Fruit fly (Drosophila melanogaster) whole organism: ENCODE measurements around the gene RpS27A.

Experiments
- CG8478 ChIP-seq: fragments of >200 bp; optimal IDR thresholded peaks from 2 replicates; lab custom pipeline; 2018; ENCODE audit warnings: inconsistent platforms
- Dll ChIP-seq: fragments of >200 bp; optimal IDR thresholded peaks from 2 replicates; lab custom pipeline; 2017
- EcR ChIP-seq, 2 experiments: fragments of >200 bp; optimal IDR thresholded peaks; 2 replicates each; lab custom pipeline; 2017; ENCODE audit warnings: missing biosample characterization in 2 of 2, missing genetic modification characterization in 2 of 2, missing genetic modification reagents in 2 of 2
- pan ChIP-seq: fragments of >200 bp; optimal IDR thresholded peaks from 2 replicates; lab custom pipeline; 2017
- psq ChIP-seq: fragments of >200 bp; optimal IDR thresholded peaks from 2 replicates; lab custom pipeline; 2017
- usp ChIP-seq: fragments of >200 bp; optimal IDR thresholded peaks from 2 replicates; lab custom pipeline; 2017; ENCODE audit warnings: missing biosample characterization, missing genetic modification characterization, mixed read lengths

RpS27A gene

DNA sequence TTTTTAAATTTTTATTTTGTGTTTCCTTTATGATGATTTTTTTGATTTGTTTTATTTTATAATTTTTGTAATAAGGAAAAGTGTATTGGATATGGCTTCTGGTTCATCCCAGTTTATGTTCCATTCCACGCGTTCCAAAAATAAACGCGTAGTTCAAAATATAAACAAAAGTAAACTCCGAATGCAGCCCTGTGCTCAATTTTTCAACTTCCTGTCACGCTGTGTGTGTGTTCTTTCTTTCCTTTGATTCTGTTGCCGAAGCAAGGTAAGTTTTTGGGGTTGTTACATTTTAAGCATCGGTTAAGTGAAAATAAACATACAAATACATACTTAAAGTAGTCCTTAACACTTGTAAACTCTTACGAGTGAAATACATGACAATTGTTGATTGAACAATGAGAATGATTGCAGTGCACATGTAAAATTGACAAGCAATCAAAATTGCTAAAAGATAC, at the start of gene RpS27A, which contains the start of gene Ip259:
RpS27A (plus strand) TSS at position 231 of the 455 bp plus-strand sequence.
Ip259 (plus strand) TSS at position 231 of the 455 bp plus-strand sequence.
- TF ChIP-seq CG8478 (lab: Kevin White, UChicago) (no peak), psq (lab: Kevin White, UChicago) (no peak), EcR (GFP tag; optimal IDR thresholded peaks at IDR 0.05; lab: Kevin White, UChicago) (no peak), pan (lab: Kevin White, UChicago) (no peak), Dll (no peak)

DNA sequence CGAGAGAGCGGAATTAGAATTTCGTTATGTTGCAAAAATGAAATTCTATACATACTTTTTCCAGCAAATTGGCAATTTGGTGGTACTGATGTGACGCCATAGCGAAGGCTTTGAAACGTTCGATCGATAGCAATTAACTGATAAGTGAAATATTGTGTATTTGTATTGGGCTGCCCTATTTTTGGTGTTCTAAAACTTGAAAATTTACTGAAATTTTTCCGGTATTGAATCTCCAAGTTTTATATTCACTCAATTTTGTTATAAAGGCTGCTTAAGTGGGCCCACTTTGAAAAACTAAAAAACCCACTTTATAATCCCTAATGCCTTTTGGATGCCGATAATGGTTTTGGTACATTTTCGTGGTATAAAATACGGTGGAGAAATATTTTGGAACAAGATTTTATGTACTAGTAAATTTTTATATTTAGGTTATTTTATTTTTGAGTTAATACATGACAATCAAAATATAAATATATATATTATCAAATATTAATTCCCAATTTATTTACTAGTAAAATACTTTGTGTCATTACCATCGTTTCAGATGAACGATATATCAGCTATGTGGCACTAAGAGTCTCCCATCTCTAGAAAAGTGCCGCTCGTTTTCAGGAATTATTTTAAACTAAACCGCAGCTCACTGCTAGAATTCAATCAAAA, 45.6 kb upstream of the RpS27A start, which contains the start of the genes Cand1 and pim:
Cand1 (minus strand) TSS at position 300 of the 660 bp plus-strand sequence.
pim (plus strand) TSS at position 582 of the 660 bp plus-strand sequence.
- no peak for TF ChIP-seq psq (lab: Kevin White, UChicago)
- TF ChIP-seq usp (GFP tag; lab: Kevin White, UChicago): no peak
- TF ChIP-seq Dll: no peak
- TF ChIP-seq CG8478 (lab: Kevin White, UChicago): no peak
- TF ChIP-seq pan (lab: Kevin White, UChicago): no peak
- no peak for TF ChIP-seq EcR (GFP tag; optimal IDR thresholded peaks at IDR 0.05; lab: Kevin White, UChicago)

- TF ChIP-seq EcR (GFP tag; optimal IDR thresholded peaks at IDR 0.05; lab: Kevin White, UChicago) (no peak), psq (lab: Kevin White, UChicago) (no peak), pan (lab: Kevin White, UChicago) (no peak), Dll (no peak), CG8478 (lab: Kevin White, UChicago) (no peak), usp (GFP tag; lab: Kevin White, UChicago) (no peak)
These were observed 43.9 kb upstream of the RpS27A start, which contains the start of gene lft for dm6 chr2L:10364229-10364628. Gene lft, plus strand, starts transcription at chr2L:10364471.

dm6 chr2L:10366525-10366924, 41.6 kb upstream of the RpS27A start, which contains the start of gene CG5056:
Gene CG5056, plus strand, starts transcription at chr2L:10366692.
- no peak for TF ChIP-seq EcR (GFP tag; optimal IDR thresholded peaks at IDR 0.05; lab: Kevin White, UChicago)
- TF ChIP-seq pan (lab: Kevin White, UChicago): no peak
- no peak for TF ChIP-seq Dll
- no peak for TF ChIP-seq psq (lab: Kevin White, UChicago)
- no peak for TF ChIP-seq CG8478 (lab: Kevin White, UChicago)

DNA sequence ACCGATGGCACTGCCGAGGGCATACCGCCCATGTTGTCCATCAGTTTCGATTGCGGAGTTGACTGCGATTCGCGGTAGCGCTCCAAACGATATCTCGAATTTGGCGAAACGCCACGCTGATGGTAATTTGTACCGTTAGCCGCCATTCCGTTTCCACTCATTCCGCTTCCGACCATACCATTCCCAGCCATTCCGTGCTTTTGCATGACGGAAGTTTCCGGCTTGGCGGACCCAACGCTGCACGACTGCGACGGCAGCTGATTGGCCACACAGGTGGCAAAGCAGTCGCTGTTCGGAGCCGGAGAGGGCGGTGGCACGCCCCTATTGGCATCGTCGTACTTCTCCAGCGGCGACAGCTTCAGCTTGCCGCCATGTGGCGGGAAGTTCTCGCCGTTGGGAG, 35.9 kb upstream of the RpS27A start:
- TF ChIP-seq usp (GFP tag; lab: Kevin White, UChicago) (no peak), CG8478 (lab: Kevin White, UChicago) (no peak), EcR (GFP tag; optimal IDR thresholded peaks at IDR 0.05; lab: Kevin White, UChicago) (no peak), psq (lab: Kevin White, UChicago) (no peak), pan (lab: Kevin White, UChicago) (no peak)

DNA sequence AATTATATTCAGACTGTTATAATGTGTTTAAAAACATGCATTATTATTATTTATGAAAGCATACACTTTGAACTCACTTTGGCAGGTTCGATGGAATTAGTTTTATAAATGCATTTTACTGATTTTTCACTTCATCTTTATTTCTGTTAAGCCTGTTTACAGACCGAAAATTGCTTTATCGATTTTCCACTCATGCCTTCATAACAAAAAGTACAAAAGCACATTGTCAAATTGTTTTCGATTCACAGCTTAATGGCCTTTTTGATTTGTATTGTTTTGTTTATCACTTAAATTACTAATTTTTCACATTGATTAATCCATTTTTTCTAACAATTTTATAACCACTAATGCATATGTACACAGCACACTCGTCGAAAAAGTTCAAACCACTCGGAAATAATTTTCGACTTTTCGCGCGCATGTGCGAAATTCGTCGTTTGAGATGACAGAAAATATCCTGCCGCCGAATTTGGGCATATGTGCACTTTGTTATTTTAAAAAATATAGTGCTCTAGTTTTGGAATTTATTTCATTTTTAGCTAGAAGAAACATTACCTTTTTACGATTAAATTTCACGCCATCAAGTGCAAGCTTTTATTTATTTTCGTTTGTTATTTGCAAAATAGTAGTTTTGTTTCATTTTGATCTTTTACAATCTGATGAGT, 34.4 kb upstream of the RpS27A start, which contains the start of gene rho-5:
rho-5 (minus strand) TSS at position 296 of the 665 bp plus-strand sequence.
- no peak for TF ChIP-seq EcR (GFP tag; optimal IDR thresholded peaks at IDR 0.05; lab: Kevin White, UChicago)
- TF ChIP-seq usp (GFP tag; lab: Kevin White, UChicago): no peak
- TF ChIP-seq psq (lab: Kevin White, UChicago): no peak
- TF ChIP-seq pan (lab: Kevin White, UChicago): no peak
- no peak for TF ChIP-seq CG8478 (lab: Kevin White, UChicago)
- no peak for TF ChIP-seq Dll

DNA sequence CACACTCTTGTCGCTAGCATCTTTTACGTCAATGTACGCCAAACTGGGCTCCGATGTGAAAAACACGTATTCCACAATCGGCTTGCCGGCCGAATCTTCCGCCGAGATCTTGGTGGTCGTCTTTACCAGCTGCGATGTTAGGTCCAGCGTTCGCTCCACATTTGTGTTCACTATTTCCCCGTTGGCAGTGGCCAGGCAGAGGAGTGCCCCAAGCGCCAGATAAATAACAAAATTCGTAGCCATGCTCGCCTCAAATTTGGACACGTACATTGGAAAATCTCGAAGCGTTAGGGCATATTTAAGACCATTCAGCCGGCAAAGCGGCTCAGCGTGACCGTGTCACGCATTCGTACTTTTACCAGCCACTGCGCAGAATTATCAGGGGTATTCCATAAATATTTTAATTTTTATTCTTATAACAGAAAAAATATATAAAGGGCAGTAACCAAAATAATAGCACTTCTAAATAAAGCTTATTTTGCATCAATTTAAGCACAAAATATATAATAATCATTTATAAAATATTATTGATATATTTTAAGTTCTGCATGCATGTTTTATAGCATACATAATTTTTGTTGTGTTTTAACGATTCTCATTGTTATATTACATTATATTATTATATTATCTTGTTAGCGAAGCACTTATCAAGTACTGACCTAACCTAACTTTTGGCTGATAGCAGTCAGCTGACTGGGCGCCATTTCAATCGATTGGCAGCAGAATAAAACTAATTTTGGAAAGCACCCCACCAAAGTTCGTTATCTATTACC, 32.5 kb upstream of the RpS27A start, which contains the start of the genes CG33303 and dpr19:
CG33303 (minus strand) TSS at position 294 of the 773 bp plus-strand sequence.
dpr19 (plus strand) TSS at position 705 of the 773 bp plus-strand sequence.
- TF ChIP-seq pan (lab: Kevin White, UChicago) (peak; percentile 21), EcR (GFP tag; optimal IDR thresholded peaks at IDR 0.05; lab: Kevin White, UChicago) (no peak), Dll (no peak), CG8478 (lab: Kevin White, UChicago) (no peak)

- TF ChIP-seq pan (lab: Kevin White, UChicago) (peak; percentile 2), Dll (no peak)
These were observed 31.9 kb upstream of the RpS27A start for dm6 chr2L:10376276-10376675.

dm6 chr2L:10378631-10379030, 29.5 kb upstream of the RpS27A start:
- no peak for TF ChIP-seq Dll
- TF ChIP-seq usp (GFP tag; lab: Kevin White, UChicago): no peak
- no peak for TF ChIP-seq psq (lab: Kevin White, UChicago)
- no peak for TF ChIP-seq CG8478 (lab: Kevin White, UChicago)
- no peak for TF ChIP-seq EcR (GFP tag; optimal IDR thresholded peaks at IDR 0.05; lab: Kevin White, UChicago)

DNA sequence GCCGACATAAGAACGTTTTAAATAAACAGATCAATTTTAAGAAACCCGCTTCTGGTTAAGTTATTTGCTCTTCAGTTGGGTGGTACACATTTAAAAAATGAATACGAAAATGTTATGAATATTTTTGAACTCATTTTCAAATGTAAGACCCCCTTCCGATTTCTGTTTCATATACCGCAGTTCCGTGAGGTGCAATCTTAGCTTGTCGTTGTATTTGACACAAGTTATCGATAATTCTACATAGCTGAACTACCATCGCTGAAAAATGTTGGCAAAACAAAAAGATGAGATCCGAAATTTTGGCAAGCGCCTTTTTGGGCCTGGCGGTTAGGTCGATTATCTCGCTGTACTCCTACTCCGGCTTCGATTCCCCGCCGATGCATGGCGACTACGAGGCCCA, 28.3 kb upstream of the RpS27A start, which contains the start of gene gny:
gny (plus strand) TSS at position 239 of the 400 bp plus-strand sequence.
- TF ChIP-seq Dll (no peak), usp (GFP tag; lab: Kevin White, UChicago) (no peak), pan (lab: Kevin White, UChicago) (no peak), psq (lab: Kevin White, UChicago) (no peak), CG8478 (lab: Kevin White, UChicago) (no peak), EcR (GFP tag; optimal IDR thresholded peaks at IDR 0.05; lab: Kevin White, UChicago) (no peak)
